Fruit fly (Drosophila melanogaster) whole organism, prepupa: ENCODE data around the gene CG3473.

Experiments used
- Blimp-1 ChIP-seq: fragments of 200-800 bp; sonication (Bioruptor generic); optimal IDR thresholded peaks from 3 replicates; lab custom pipeline; 2017; ENCODE audit warnings: missing biosample characterization, missing genetic modification characterization, mild to moderate bottlenecking, moderate library complexity, missing genetic modification reagents
- CG10631 ChIP-seq: fragments of 200-800 bp; sonication (Bioruptor generic); optimal IDR thresholded peaks from 2 replicates; lab custom pipeline; 2016; ENCODE audit warnings: missing biosample characterization, missing genetic modification characterization
- CG11294 ChIP-seq: fragments of 200-800 bp; sonication (Bioruptor generic); IDR thresholded peaks from 2 replicates; pipeline ENCODE4 v1.3.6; 2022; ENCODE audit warnings: missing biosample characterization, missing genetic modification characterization
- CG11902 ChIP-seq: fragments of 200-800 bp; sonication (Bioruptor generic); optimal IDR thresholded peaks from 3 replicates; lab custom pipeline; 2016; ENCODE audit warnings: missing biosample characterization, missing genetic modification characterization
- CG15336 ChIP-seq: fragments of 200-800 bp; sonication (Bioruptor generic); IDR thresholded peaks from 2 replicates; pipeline ENCODE4 v1.3.6; 2022; ENCODE audit warnings: missing biosample characterization, missing genetic modification characterization
- CG1621 ChIP-seq: fragments of 200-800 bp; sonication (Bioruptor generic); optimal IDR thresholded peaks from 3 replicates; lab custom pipeline; 2018; ENCODE audit warnings: missing biosample characterization, mild to moderate bottlenecking, missing genetic modification characterization
- CG16779 ChIP-seq: fragments of 200-800 bp; sonication (Bioruptor generic); optimal IDR thresholded peaks from 3 replicates; lab custom pipeline; 2017; ENCODE audit warnings: missing biosample characterization, mild to moderate bottlenecking, missing genetic modification characterization
- CG3032 ChIP-seq: fragments of 200-800 bp; optimal IDR thresholded peaks from 2 replicates; lab custom pipeline; 2019; ENCODE audit warnings: missing biosample characterization, mild to moderate bottlenecking, missing genetic modification characterization, moderate library complexity
- CG31627 ChIP-seq: fragments of 200-800 bp; sonication (Bioruptor generic); optimal IDR thresholded peaks from 3 replicates; lab custom pipeline; 2016; ENCODE audit warnings: missing biosample characterization, missing genetic modification characterization
- CG32006 ChIP-seq: fragments of 200-800 bp; sonication (Bioruptor generic); optimal IDR thresholded peaks from 3 replicates; lab custom pipeline; 2017; ENCODE audit warnings: missing biosample characterization, mild to moderate bottlenecking, missing genetic modification characterization
- CG34406 ChIP-seq: fragments of 200-800 bp; sonication (Bioruptor generic); optimal IDR thresholded peaks from 3 replicates; lab custom pipeline; 2016; ENCODE audit warnings: missing biosample characterization, missing genetic modification characterization
- CG4318 ChIP-seq: fragments of 200-800 bp; sonication (Bioruptor generic); optimal IDR thresholded peaks from 3 replicates; lab custom pipeline; 2017; ENCODE audit warnings: missing biosample characterization, mild to moderate bottlenecking, missing genetic modification characterization
- CG6276 ChIP-seq: fragments of 200-800 bp; sonication (Bioruptor generic); optimal IDR thresholded peaks from 2 replicates; lab custom pipeline; 2017; ENCODE audit warnings: missing biosample characterization, mild to moderate bottlenecking, missing genetic modification characterization
- CG6792 ChIP-seq: fragments of 200-800 bp; sonication (Bioruptor generic); optimal IDR thresholded peaks from 3 replicates; lab custom pipeline; 2016; ENCODE audit warnings: missing biosample characterization, missing genetic modification characterization
- CG6808 ChIP-seq: fragments of 200-800 bp; sonication (Bioruptor generic); optimal IDR thresholded peaks from 3 replicates; lab custom pipeline; 2017; ENCODE audit warnings: missing biosample characterization, missing genetic modification characterization, mild to moderate bottlenecking, moderate library complexity, missing genetic modification reagents
- CG7368 ChIP-seq: fragments of 200-800 bp; sonication (Bioruptor generic); optimal IDR thresholded peaks from 3 replicates; lab custom pipeline; 2016; ENCODE audit warnings: missing biosample characterization, missing genetic modification characterization
- CG8119 ChIP-seq: fragments of 200-800 bp; sonication (Bioruptor generic); IDR thresholded peaks from 3 replicates; pipeline ENCODE4 v1.3.6; 2022; ENCODE audit warnings: missing biosample characterization, missing genetic modification characterization
- CG8632 ChIP-seq: fragments of 200-800 bp; sonication (Bioruptor generic); optimal IDR thresholded peaks from 3 replicates; lab custom pipeline; 2016; ENCODE audit warnings: missing biosample characterization, missing genetic modification characterization
- CG9139 ChIP-seq: fragments of 200-800 bp; sonication (Bioruptor generic); optimal IDR thresholded peaks from 3 replicates; lab custom pipeline; 2017; ENCODE audit warnings: missing biosample characterization, mild to moderate bottlenecking, missing genetic modification characterization
- Eip75B ChIP-seq: fragments of 200-800 bp; sonication (Bioruptor generic); optimal IDR thresholded peaks from 3 replicates; lab custom pipeline; 2016; ENCODE audit warnings: missing biosample characterization, missing genetic modification characterization
- Eip78C ChIP-seq: fragments of 200-800 bp; sonication (Bioruptor generic); peaks from one replicate; lab custom pipeline; 2016; ENCODE audit warnings: missing biosample characterization, missing genetic modification characterization
- Eip93F ChIP-seq: fragments of 200-800 bp; sonication (Bioruptor generic); optimal IDR thresholded peaks from 2 replicates; lab custom pipeline; 2016; ENCODE audit warnings: missing biosample characterization, mild to moderate bottlenecking, missing genetic modification characterization
- Ets21C ChIP-seq: fragments of 200-800 bp; sonication (Bioruptor generic); optimal IDR thresholded peaks from 3 replicates; lab custom pipeline; 2016; ENCODE audit warnings: missing biosample characterization, missing genetic modification characterization
- Ets96B ChIP-seq: fragments of 200-800 bp; optimal IDR thresholded peaks from 2 replicates; lab custom pipeline; 2019; ENCODE audit warnings: missing biosample characterization, mild to moderate bottlenecking, missing genetic modification characterization, moderate library complexity
- Gug ChIP-seq: fragments of 200-800 bp; sonication (Bioruptor generic); IDR thresholded peaks from 2 replicates; pipeline ENCODE4 v1.3.6; 2022; ENCODE audit warnings: missing biosample characterization, missing genetic modification characterization
- Hr39 ChIP-seq: fragments of 200-800 bp; sonication (Bioruptor generic); optimal IDR thresholded peaks from 2 replicates; lab custom pipeline; 2016; ENCODE audit warnings: missing biosample characterization, missing genetic modification characterization
- Hr4 ChIP-seq: fragments of 200-800 bp; sonication (Bioruptor generic); optimal IDR thresholded peaks from 3 replicates; lab custom pipeline; 2016; ENCODE audit warnings: missing biosample characterization, missing genetic modification characterization
- Lpt ChIP-seq: fragments of 200-800 bp; sonication (Bioruptor generic); optimal IDR thresholded peaks from 3 replicates; lab custom pipeline; 2016; ENCODE audit warnings: missing biosample characterization, missing genetic modification characterization
- OdsH ChIP-seq: fragments of 200-800 bp; sonication (Bioruptor generic); optimal IDR thresholded peaks from 3 replicates; lab custom pipeline; 2016; ENCODE audit warnings: missing biosample characterization, missing genetic modification characterization
- Sox102F ChIP-seq: fragments of 200-800 bp; sonication (Bioruptor generic); optimal IDR thresholded peaks from 2 replicates; lab custom pipeline; 2016; ENCODE audit warnings: missing biosample characterization, mild to moderate bottlenecking, missing genetic modification characterization
- Sox15 ChIP-seq: fragments of 200-800 bp; sonication (Bioruptor generic); optimal IDR thresholded peaks from 3 replicates; lab custom pipeline; 2016; ENCODE audit warnings: missing biosample characterization, missing genetic modification characterization
- achi ChIP-seq: fragments of 200-800 bp; sonication (Bioruptor generic); optimal IDR thresholded peaks from 3 replicates; lab custom pipeline; 2016; ENCODE audit warnings: missing biosample characterization, missing genetic modification characterization
- acj6 ChIP-seq: fragments of 200-800 bp; sonication (Bioruptor generic); optimal IDR thresholded peaks from 3 replicates; lab custom pipeline; 2016; ENCODE audit warnings: missing biosample characterization, missing genetic modification characterization
- cyc ChIP-seq: fragments of 200-800 bp; sonication (Bioruptor generic); optimal IDR thresholded peaks from 3 replicates; lab custom pipeline; 2016; ENCODE audit warnings: missing biosample characterization, missing genetic modification characterization
- dac ChIP-seq: fragments of 200-800 bp; sonication (Bioruptor generic); optimal IDR thresholded peaks from 2 replicates; lab custom pipeline; 2017; ENCODE audit warnings: missing biosample characterization, mild to moderate bottlenecking, missing genetic modification characterization
- eg ChIP-seq: fragments of 200-800 bp; sonication (Bioruptor generic); IDR thresholded peaks from 3 replicates; pipeline ENCODE4 v1.3.6; 2022; ENCODE audit warnings: missing biosample characterization, missing genetic modification characterization
- esn ChIP-seq: fragments of 200-800 bp; sonication (Bioruptor generic); optimal IDR thresholded peaks from 2 replicates; lab custom pipeline; 2016; ENCODE audit warnings: missing biosample characterization, mild to moderate bottlenecking, missing genetic modification characterization, moderate library complexity
- fd59A ChIP-seq: fragments of 200-800 bp; sonication (Bioruptor generic); optimal IDR thresholded peaks from 2 replicates; lab custom pipeline; 2017; ENCODE audit warnings: missing biosample characterization, mild to moderate bottlenecking, missing genetic modification characterization, missing genetic modification reagents
- fd85E ChIP-seq: fragments of 200-800 bp; sonication (Bioruptor generic); optimal IDR thresholded peaks from 3 replicates; lab custom pipeline; 2016; ENCODE audit warnings: missing biosample characterization, missing genetic modification characterization
- fkh ChIP-seq: fragments of 200-800 bp; sonication (Bioruptor generic); optimal IDR thresholded peaks from 3 replicates; lab custom pipeline; 2017; ENCODE audit warnings: missing biosample characterization, mild to moderate bottlenecking, missing genetic modification characterization, moderate library complexity
- pdm3 ChIP-seq: fragments of 200-800 bp; sonication (Bioruptor generic); optimal IDR thresholded peaks from 3 replicates; lab custom pipeline; 2016; ENCODE audit warnings: missing biosample characterization, missing genetic modification characterization
- salr ChIP-seq, 2 experiments: fragments of 200-800 bp; sonication (Bioruptor generic); optimal IDR thresholded peaks; 3 replicates each; lab custom pipeline; 2016 to 2018; ENCODE audit warnings: missing biosample characterization in 2 of 2, missing genetic modification characterization in 2 of 2, mild to moderate bottlenecking in 1 of 2
- spab ChIP-seq: fragments of 200-800 bp; sonication (Bioruptor generic); optimal IDR thresholded peaks from 2 replicates; lab custom pipeline; 2017; ENCODE audit warnings: missing biosample characterization, mild to moderate bottlenecking, missing genetic modification characterization, missing genetic modification reagents
- ss ChIP-seq, 2 experiments: fragments of 200-800 bp; sonication (Bioruptor generic); optimal IDR thresholded peaks; 2 replicates in 1 of 2; 3 replicates in 1 of 2; lab custom pipeline; 2017 to 2018; ENCODE audit warnings: mild to moderate bottlenecking in 2 of 2, missing biosample characterization in 2 of 2, missing genetic modification characterization in 2 of 2, moderate library complexity in 1 of 2
- svp ChIP-seq: fragments of 200-800 bp; sonication (Bioruptor generic); peaks from one replicate; lab custom pipeline; 2016; ENCODE audit warnings: missing biosample characterization, missing genetic modification characterization
- topi ChIP-seq: fragments of 200-800 bp; sonication (Bioruptor generic); optimal IDR thresholded peaks from 3 replicates; lab custom pipeline; 2016; ENCODE audit warnings: missing biosample characterization, missing genetic modification characterization
- vri ChIP-seq: fragments of 200-800 bp; sonication (Bioruptor generic); optimal IDR thresholded peaks from 3 replicates; lab custom pipeline; 2016; ENCODE audit warnings: missing biosample characterization, mild to moderate bottlenecking, missing genetic modification characterization

Gene CG3473

dm6 chr2L:14599058-14599789 is 35.7 kb upstream of the CG3473 start (continued):
- TF ChIP-seq Sox102F (GFP tag; lab: Kevin White, UChicago) (no peak), svp (peak; percentile 73), Hr4 (no peak), CG6792 (GFP tag; lab: Kevin White, UChicago) (no peak)

- TF ChIP-seq fd59A (GFP tag; lab: Kevin White, UChicago) (peak; percentile 46), eg (GFP tag; lab: Robert Waterston, UW) (peak; percentile 29; the same call in 2 of the 3 replicates), CG32006 (GFP tag; lab: Kevin White, UChicago) (peak; percentile 58), CG11294 (GFP tag; lab: Robert Waterston, UW) (no peak), Eip75B (peak; percentile 74), CG10631 (peak; percentile 63), Ets21C (peak; percentile 43), pdm3 (GFP tag; lab: Kevin White, UChicago) (peak; percentile 68), Sox15 (peak; percentile 35), CG3032 (tag; lab: Kevin White, UChicago) (peak; percentile 69), salr (GFP tag; optimal IDR thresholded peaks at IDR 0.05; lab: Kevin White, UChicago) (peak; percentile 40 to 50), CG8119 (GFP tag; lab: Robert Waterston, UW) (peak; percentile 24; the same call in 1 of the 3 replicates), dac (GFP tag; lab: Kevin White, UChicago) (peak; percentile 16), OdsH (GFP tag; lab: Kevin White, UChicago) (peak; percentile 59), acj6 (GFP tag; lab: Kevin White, UChicago) (peak; percentile 71), CG6276 (GFP tag; lab: Kevin White, UChicago) (no peak), fd85E (GFP tag; lab: Kevin White, UChicago) (no peak), Gug (GFP tag; lab: Robert Waterston, UW) (0 out of 2 replicates have a peak, but pooled peaks have one; percentile 33), Lpt (GFP tag; lab: Kevin White, UChicago) (peak; percentile 15), CG15336 (GFP tag; lab: Robert Waterston, UW) (peak; percentile 15; the same call in 1 of the 2 replicates), fkh (GFP tag; lab: Kevin White, UChicago) (no peak), Eip78C (GFP tag; lab: Kevin White, UChicago) (peak; percentile 92), CG1621 (tag; lab: Kevin White, UChicago) (peak; percentile 66), cyc (GFP tag; lab: Kevin White, UChicago) (peak; percentile 72), CG31627 (peak; percentile 59), topi (GFP tag; lab: Kevin White, UChicago) (peak; percentile 64), vri (GFP tag; lab: Kevin White, UChicago) (no peak), CG6808 (GFP tag; lab: Kevin White, UChicago) (peak; percentile 68), CG9139 (GFP tag; lab: Kevin White, UChicago) (peak; percentile 29), Blimp-1 (GFP tag; lab: Kevin White, UChicago) (no peak), achi (peak; percentile 61), CG16779 (no peak), CG8632 (GFP tag; lab: Kevin White, UChicago) (peak; percentile 37), spab (GFP tag; lab: Kevin White, UChicago) (peak; percentile 68), Eip93F (GFP tag; lab: Kevin White, UChicago) (no peak), CG34406 (peak; percentile 46), CG4318 (GFP tag; lab: Kevin White, UChicago) (no peak), CG11902 (peak; percentile 39), ss (GFP tag; optimal IDR thresholded peaks at IDR 0.05; lab: Kevin White, UChicago) (peak; percentile 50 to 66), CG7368 (GFP tag; lab: Kevin White, UChicago) (peak; percentile 55), svp (peak; percentile 81), CG6792 (GFP tag; lab: Kevin White, UChicago) (peak; percentile 69), Hr39 (GFP tag; lab: Kevin White, UChicago) (peak; percentile 69), esn (GFP tag; lab: Kevin White, UChicago) (peak; percentile 63), Ets96B (tag; lab: Kevin White, UChicago) (peak; percentile 66), Sox102F (GFP tag; lab: Kevin White, UChicago) (peak; percentile 58)
Observed at dm6 chr2L:14598357-14599057, 35.0 kb upstream of the CG3473 start.
